Worm (Caenorhabditis elegans) whole organism, mixed stage, embryonic: Measurements from ENCODE around the gene srg-54.

Source experiments
- mab-5 ChIP-seq: fragments of 150-350 bp; optimal IDR thresholded peaks from 2 replicates; lab custom pipeline; 2014; ENCODE audit warnings: missing biosample characterization, missing genetic modification characterization
- unc-62 ChIP-seq: fragments of 150-350 bp; optimal IDR thresholded peaks from 2 replicates; lab custom pipeline; 2014; ENCODE audit warnings: missing biosample characterization, missing genetic modification reagents, missing genetic modification characterization

ce11 chrV:14954633-14955032, 30.6 kb upstream of the srg-54 start, which contains the start of gene C30G7.5:
- TF ChIP-seq mab-5 (tag; lab: Kevin White, UChicago) = no peak
- no peak for TF ChIP-seq unc-62 (GFP tag; lab: Kevin White, UChicago)
